Fruit fly (Drosophila melanogaster) whole organism, embryonic: Measurements from ENCODE around the gene CG5171.
A peak's percentile ranks its signal among the peaks of the same experiment; 100 is the strongest.

Experiments
- Abd-B ChIP-seq: fragments of 200-800 bp; sonication (Bioruptor generic); optimal IDR thresholded peaks from 2 replicates; lab custom pipeline; 2018; ENCODE audit warnings: missing biosample characterization, mild to moderate bottlenecking, missing genetic modification characterization, moderate library complexity
- CG10431 ChIP-seq: fragments of 200-800 bp; sonication (Bioruptor generic); optimal IDR thresholded peaks from 3 replicates; lab custom pipeline; 2018; ENCODE audit warnings: missing biosample characterization, mild to moderate bottlenecking, missing genetic modification characterization
- CG1233 ChIP-seq: fragments of 200-800 bp; sonication (Bioruptor generic); optimal IDR thresholded peaks from 4 replicates; lab custom pipeline; 2018; ENCODE audit warnings: missing biosample characterization, mild to moderate bottlenecking, missing genetic modification characterization
- CG12391 ChIP-seq: fragments of 200-800 bp; sonication (Bioruptor generic); optimal IDR thresholded peaks from 3 replicates; lab custom pipeline; 2018; ENCODE audit warnings: missing biosample characterization, mild to moderate bottlenecking, missing genetic modification characterization, moderate library complexity
- CG12659 ChIP-seq: fragments of 200-800 bp; sonication (Bioruptor generic); optimal IDR thresholded peaks from 3 replicates; lab custom pipeline; 2017; ENCODE audit warnings: mild to moderate bottlenecking, missing biosample characterization, missing genetic modification reagents, missing genetic modification characterization
- CG15269 ChIP-seq: fragments of 200-800 bp; sonication (Bioruptor generic); optimal IDR thresholded peaks from 2 replicates; lab custom pipeline; 2018; ENCODE audit warnings: missing biosample characterization, mild to moderate bottlenecking, missing genetic modification characterization, moderate library complexity
- CG15601 ChIP-seq: fragments of 200-800 bp; sonication (Bioruptor generic); optimal IDR thresholded peaks from 3 replicates; lab custom pipeline; 2019; ENCODE audit warnings: missing biosample characterization, mild to moderate bottlenecking, missing genetic modification characterization, moderate library complexity
- CG17385 ChIP-seq: fragments of 200-800 bp; sonication (Bioruptor generic); optimal IDR thresholded peaks from 3 replicates; lab custom pipeline; 2018; ENCODE audit warnings: missing biosample characterization, mild to moderate bottlenecking, missing genetic modification characterization
- CG18764 ChIP-seq: fragments of 200-800 bp; sonication (Bioruptor generic); optimal IDR thresholded peaks from 3 replicates; lab custom pipeline; 2016; ENCODE audit warnings: missing biosample characterization, missing genetic modification characterization
- CG2120 ChIP-seq: fragments of 200-800 bp; sonication (Bioruptor generic); optimal IDR thresholded peaks from 3 replicates; lab custom pipeline; 2016; ENCODE audit warnings: missing biosample characterization, missing genetic modification characterization
- CG2712 ChIP-seq: fragments of 200-800 bp; optimal IDR thresholded peaks from 3 replicates; lab custom pipeline; 2019; ENCODE audit warnings: missing biosample characterization, mild to moderate bottlenecking, missing genetic modification characterization, moderate library complexity
- CG31388 ChIP-seq: fragments of 200-800 bp; sonication (Bioruptor generic); optimal IDR thresholded peaks from 2 replicates; lab custom pipeline; 2016; ENCODE audit warnings: missing biosample characterization, missing genetic modification characterization
- CG33557 ChIP-seq: fragments of 200-800 bp; sonication (Bioruptor generic); optimal IDR thresholded peaks from 2 replicates; lab custom pipeline; 2019; ENCODE audit warnings: missing biosample characterization, mild to moderate bottlenecking, missing genetic modification characterization, moderate library complexity
- CG34224 ChIP-seq: fragments of 200-800 bp; sonication (Bioruptor generic); IDR thresholded peaks from 3 replicates; pipeline ENCODE4 v1.3.6; 2022; ENCODE audit warnings: missing biosample characterization, missing genetic modification characterization; ENCODE audit not compliant: partially characterized antibody
- CG34376 ChIP-seq: fragments of 200-800 bp; sonication (Bioruptor generic); optimal IDR thresholded peaks from 2 replicates; lab custom pipeline; 2018; ENCODE audit warnings: missing biosample characterization, mild to moderate bottlenecking, missing genetic modification characterization
- CG34422 ChIP-seq: fragments of 200-800 bp; sonication (Bioruptor generic); IDR thresholded peaks from 3 replicates; pipeline ENCODE4 v1.3.6; 2022; ENCODE audit warnings: missing biosample characterization, missing genetic modification characterization
- CG3847 ChIP-seq: fragments of 200-800 bp; sonication (Bioruptor generic); IDR thresholded peaks from 2 replicates; pipeline ENCODE4 v1.3.6; 2022; ENCODE audit warnings: missing biosample characterization, missing genetic modification characterization
- CG42726 ChIP-seq: fragments of 200-800 bp; sonication (Bioruptor generic); IDR thresholded peaks from 2 replicates; pipeline ENCODE4 v1.3.6; 2022; ENCODE audit warnings: missing biosample characterization, missing genetic modification characterization; ENCODE audit not compliant: partially characterized antibody
- CG5245 ChIP-seq: fragments of 200-800 bp; sonication (Bioruptor generic); optimal IDR thresholded peaks from 3 replicates; lab custom pipeline; 2016; ENCODE audit warnings: missing biosample characterization, missing genetic modification characterization
- CG6689 ChIP-seq: fragments of 200-800 bp; sonication (Bioruptor generic); IDR thresholded peaks from 2 replicates; pipeline ENCODE4 v1.3.6; 2022; ENCODE audit warnings: missing biosample characterization, missing genetic modification characterization
- CG7556 ChIP-seq: fragments of 200-800 bp; sonication (Bioruptor generic); optimal IDR thresholded peaks from 2 replicates; lab custom pipeline; 2017; ENCODE audit warnings: missing biosample characterization, mild to moderate bottlenecking, missing genetic modification characterization
- Camta ChIP-seq: fragments of 200-800 bp; sonication (Bioruptor generic); optimal IDR thresholded peaks from 2 replicates; lab custom pipeline; 2016; ENCODE audit warnings: missing biosample characterization, missing genetic modification characterization
- Dbx ChIP-seq: fragments of 200-800 bp; sonication (Bioruptor generic); IDR thresholded peaks from 3 replicates; pipeline ENCODE4 v1.3.6; 2022; ENCODE audit warnings: missing biosample characterization, missing genetic modification characterization
- E2f2 ChIP-seq: fragments of 200-800 bp; sonication (Bioruptor generic); IDR thresholded peaks from 2 replicates; pipeline ENCODE4 v1.3.6; 2022; ENCODE audit warnings: missing biosample characterization, missing genetic modification characterization
- Eip74EF ChIP-seq, 2 experiments: fragments of 200-800 bp in 1 of 2; fragments of >200 bp in 1 of 2; sonication (Bioruptor generic) in 1 of 2; optimal IDR thresholded peaks; 2 replicates each; lab custom pipeline; 2017 to 2019; ENCODE audit warnings: missing biosample characterization in 2 of 2, missing genetic modification characterization in 2 of 2, mild to moderate bottlenecking in 1 of 2, moderate library complexity in 1 of 2
- Hey ChIP-seq: fragments of 200-800 bp; sonication (Bioruptor generic); optimal IDR thresholded peaks from 3 replicates; lab custom pipeline; 2018; ENCODE audit warnings: missing biosample characterization, mild to moderate bottlenecking, missing genetic modification characterization
- Hmr ChIP-seq: fragments of 200-800 bp; sonication (Bioruptor generic); optimal IDR thresholded peaks from 3 replicates; lab custom pipeline; 2017; ENCODE audit warnings: mild to moderate bottlenecking, missing biosample characterization, missing genetic modification reagents, missing genetic modification characterization
- PHDP ChIP-seq: fragments of 200-800 bp; sonication (Bioruptor generic); optimal IDR thresholded peaks from 3 replicates; lab custom pipeline; 2018; ENCODE audit warnings: missing biosample characterization, mild to moderate bottlenecking, missing genetic modification characterization, moderate library complexity
- Rx ChIP-seq: fragments of 200-800 bp; sonication (Bioruptor generic); IDR thresholded peaks from 2 replicates; pipeline ENCODE4 v1.3.6; 2022; ENCODE audit warnings: missing biosample characterization, missing genetic modification characterization
- Sin3A ChIP-seq: fragments of >200 bp; optimal IDR thresholded peaks from 2 replicates; lab custom pipeline; 2018
- Sox100B ChIP-seq: fragments of 200-800 bp; sonication (Bioruptor generic); optimal IDR thresholded peaks from 3 replicates; lab custom pipeline; 2018; ENCODE audit warnings: missing biosample characterization, mild to moderate bottlenecking, missing genetic modification characterization
- Ssrp ChIP-seq: fragments of 200-800 bp; sonication (Bioruptor generic); optimal IDR thresholded peaks from 2 replicates; lab custom pipeline; 2018; ENCODE audit warnings: missing biosample characterization, mild to moderate bottlenecking, missing genetic modification characterization, moderate library complexity
- Xrp1 ChIP-seq: fragments of 200-800 bp; sonication (Bioruptor generic); IDR thresholded peaks from 2 replicates; pipeline ENCODE4 v1.3.6; 2022; ENCODE audit warnings: missing biosample characterization, missing genetic modification characterization
- ap ChIP-seq: fragments of 200-800 bp; sonication (Bioruptor generic); IDR thresholded peaks from 2 replicates; pipeline ENCODE4 v1.3.6; 2022; ENCODE audit warnings: missing biosample characterization, missing genetic modification characterization
- bowl ChIP-seq: fragments of 200-800 bp; sonication (Bioruptor generic); IDR thresholded peaks from 2 replicates; pipeline ENCODE4 v1.3.6; 2022; ENCODE audit warnings: missing biosample characterization, missing genetic modification characterization
- cwo ChIP-seq: fragments of 200-800 bp; sonication (Bioruptor generic); optimal IDR thresholded peaks from 3 replicates; lab custom pipeline; 2017; ENCODE audit warnings: missing biosample characterization, missing genetic modification characterization, mild to moderate bottlenecking, moderate library complexity, missing genetic modification reagents
- emc ChIP-seq: fragments of 200-800 bp; sonication (Bioruptor generic); optimal IDR thresholded peaks from 2 replicates; lab custom pipeline; 2016; ENCODE audit warnings: missing biosample characterization, missing genetic modification characterization
- eve ChIP-seq, 2 experiments: fragments of >200 bp; optimal IDR thresholded peaks; 2 replicates each; lab custom pipeline; 2017; ENCODE audit warnings: missing biosample characterization in 2 of 2, missing genetic modification characterization in 2 of 2
- gem ChIP-seq: fragments of 200-800 bp; sonication (Bioruptor generic); optimal IDR thresholded peaks from 2 replicates; lab custom pipeline; 2019; ENCODE audit warnings: missing biosample characterization, mild to moderate bottlenecking, missing genetic modification characterization, moderate library complexity
- her ChIP-seq: fragments of 200-800 bp; sonication (Bioruptor generic); optimal IDR thresholded peaks from 2 replicates; lab custom pipeline; 2016; ENCODE audit warnings: missing biosample characterization, missing genetic modification characterization
- jing ChIP-seq: fragments of 200-800 bp; sonication (Bioruptor generic); optimal IDR thresholded peaks from 2 replicates; lab custom pipeline; 2018; ENCODE audit warnings: missing biosample characterization, mild to moderate bottlenecking, missing genetic modification characterization
- knrl ChIP-seq: fragments of 200-800 bp; sonication (Bioruptor generic); IDR thresholded peaks from 3 replicates; pipeline ENCODE4 v1.3.6; 2022; ENCODE audit warnings: missing biosample characterization, missing genetic modification characterization; ENCODE audit not compliant: partially characterized antibody
- lilli ChIP-seq: fragments of 200-800 bp; sonication (Bioruptor generic); optimal IDR thresholded peaks from 3 replicates; lab custom pipeline; 2016; ENCODE audit warnings: missing biosample characterization, missing genetic modification characterization
- nerfin-2 ChIP-seq: fragments of 200-800 bp; sonication (Bioruptor generic); IDR thresholded peaks from 2 replicates; pipeline ENCODE4 v1.3.6; 2022; ENCODE audit warnings: missing biosample characterization, missing genetic modification characterization; ENCODE audit not compliant: partially characterized antibody
- nom ChIP-seq: fragments of 200-800 bp; sonication (Bioruptor generic); optimal IDR thresholded peaks from 2 replicates; lab custom pipeline; 2017; ENCODE audit warnings: missing biosample characterization, missing genetic modification characterization, mild to moderate bottlenecking, moderate library complexity, missing genetic modification reagents
- pb ChIP-seq: fragments of 200-800 bp; sonication (Bioruptor generic); optimal IDR thresholded peaks from 3 replicates; lab custom pipeline; 2016; ENCODE audit warnings: missing biosample characterization, missing genetic modification characterization
- pros ChIP-seq: fragments of 200-800 bp; sonication (Bioruptor generic); optimal IDR thresholded peaks from 3 replicates; lab custom pipeline; 2019; ENCODE audit warnings: missing biosample characterization, mild to moderate bottlenecking, missing genetic modification characterization, moderate library complexity
- seq ChIP-seq: fragments of 200-800 bp; sonication (Bioruptor generic); IDR thresholded peaks from 2 replicates; pipeline ENCODE4 v1.3.6; 2022; ENCODE audit warnings: missing biosample characterization, missing genetic modification characterization
- vvl ChIP-seq: fragments of 200-800 bp; sonication (Bioruptor generic); IDR thresholded peaks from 2 replicates; pipeline ENCODE4 v1.3.6; 2022; ENCODE audit warnings: missing biosample characterization, missing genetic modification characterization

The CG5171 gene

DNA sequence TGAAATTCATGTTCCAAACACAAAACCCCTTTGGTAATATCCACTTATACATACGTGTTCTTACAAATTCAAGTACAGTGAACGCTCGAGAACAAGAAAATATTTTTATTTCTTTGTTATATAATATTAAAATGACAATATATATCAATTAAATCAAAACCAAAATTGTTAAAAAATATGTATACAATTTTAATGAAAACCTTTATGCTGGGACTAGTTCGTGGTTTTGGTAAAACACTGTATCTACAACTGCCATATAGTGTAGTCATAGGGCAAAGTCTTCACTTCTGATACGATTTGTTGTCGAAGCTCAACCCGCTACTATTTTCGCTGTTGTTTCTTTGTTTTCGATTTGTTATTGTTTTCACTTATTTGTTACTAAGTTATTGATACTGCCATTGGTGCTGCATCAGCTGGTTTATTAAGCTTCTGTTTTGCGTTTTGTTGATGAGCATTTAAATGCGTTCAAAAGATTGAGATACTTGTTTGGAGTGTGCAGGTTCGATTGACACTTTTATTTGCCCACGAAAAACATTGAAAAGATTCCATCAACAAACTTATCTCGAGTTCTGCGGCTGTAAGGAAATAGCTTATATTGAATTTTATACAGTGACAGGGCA lies 33.7 kb downstream of the CG5171 start (continued):
- TF ChIP-seq Hmr (GFP tag; lab: Kevin White, UChicago) (peak; percentile 53), CG15269 (tag; lab: Kevin White, UChicago) (peak; percentile 64), CG10431 (no peak), Hey (no peak), vvl (peak; percentile 78), Sox100B (GFP tag; lab: Kevin White, UChicago) (peak; percentile 11), CG42726 (GFP tag; lab: Robert Waterston, UW) (no peak), CG31388 (GFP tag; lab: Kevin White, UChicago) (no peak), seq (peak; percentile 69), ap (0 out of 2 replicates have a peak, but pooled peaks have one; percentile 22), eve (GFP tag; optimal IDR thresholded peaks at IDR 0.05; lab: Kevin White, UChicago) (no peak), CG34376 (no peak), CG5245 (GFP tag; lab: Kevin White, UChicago) (no peak), Sin3A (no peak), E2f2 (GFP tag; lab: Robert Waterston, UW) (peak; percentile 35; the same call in 1 of the 2 replicates), PHDP (tag; lab: Kevin White, UChicago) (peak; percentile 43), CG15601 (tag; lab: Kevin White, UChicago) (peak; percentile 21), Xrp1 (GFP tag; lab: Robert Waterston, UW) (peak; percentile 30; the same call in 1 of the 2 replicates), Abd-B (GFP tag; lab: Kevin White, UChicago) (peak; percentile 3), emc (no peak), CG34422 (GFP tag; lab: Robert Waterston, UW) (no peak), CG18764 (no peak), cwo (GFP tag; lab: Kevin White, UChicago) (peak; percentile 35), Dbx (GFP tag; lab: Robert Waterston, UW) (peak; percentile 52; the same call in 2 of the 3 replicates), CG1233 (GFP tag; lab: Kevin White, UChicago) (no peak), pros (GFP tag; lab: Kevin White, UChicago) (no peak), CG2120 (peak; percentile 28), CG17385 (GFP tag; lab: Kevin White, UChicago) (peak; percentile 9), CG3847 (GFP tag; lab: Robert Waterston, UW) (peak; percentile 51), jing (GFP tag; lab: Kevin White, UChicago) (no peak), CG7556 (GFP tag; lab: Kevin White, UChicago) (peak; percentile 44), bowl (GFP tag; lab: Robert Waterston, UW) (0 out of 2 replicates have a peak, but pooled peaks have one; percentile 32), nom (GFP tag; lab: Kevin White, UChicago) (peak; percentile 70), Eip74EF (GFP tag; optimal IDR thresholded peaks at IDR 0.05; lab: Kevin White, UChicago) (no peak), CG33557 (GFP tag; lab: Kevin White, UChicago) (no peak), lilli (GFP tag; lab: Kevin White, UChicago) (no peak), CG34224 (GFP tag; lab: Robert Waterston, UW) (no peak), her (GFP tag; lab: Kevin White, UChicago) (no peak), Camta (GFP tag; lab: Kevin White, UChicago) (no peak), Ssrp (no peak), knrl (GFP tag; lab: Robert Waterston, UW) (no peak), gem (tag; lab: Kevin White, UChicago) (peak; percentile 54), CG12391 (tag; lab: Kevin White, UChicago) (peak; percentile 35), pb (no peak), CG2712 (tag; lab: Kevin White, UChicago) (peak; percentile 41), CG6689 (no peak; the same call in 1 of the 2 replicates), nerfin-2 (GFP tag; lab: Robert Waterston, UW) (no peak), CG12659 (peak; percentile 0), Rx (GFP tag; lab: Robert Waterston, UW) (no peak)
